Worm (Caenorhabditis elegans) whole organism, L2 larva: ENCODE results near the gene szy-2.

Experiments used
- dmd-4 ChIP-seq: sonication (generic microtip); optimal IDR thresholded peaks from 2 replicates; lab custom pipeline; 2017; ENCODE audit warnings: missing biosample characterization, missing genetic modification characterization
- ztf-4 ChIP-seq: fragments of 150-350 bp; optimal IDR thresholded peaks from 2 replicates; lab custom pipeline; 2014; ENCODE audit warnings: missing biosample characterization, missing genetic modification characterization

- TF ChIP-seq dmd-4 (tag; lab: Kevin White, UChicago) (no peak), ztf-4 (no peak)
These were observed 24.7 kb upstream of the szy-2 start for ce11 chrIII:5395746-5396145.
